Worm (Caenorhabditis elegans) whole organism, early embryonic: ENCODE results near the gene acl-6.

Experiments
- B0310.2 ChIP-seq: sonication (generic microtip); optimal IDR thresholded peaks from 2 replicates; lab custom pipeline; 2016; ENCODE audit warnings: mild to moderate bottlenecking, missing genetic modification characterization, missing compliant biosample characterization
- F13C5.2 ChIP-seq: sonication (generic microtip); optimal IDR thresholded peaks from 2 replicates; lab custom pipeline; 2017; ENCODE audit warnings: mild to moderate bottlenecking, missing genetic modification characterization, inconsistent platforms, missing compliant biosample characterization
- aly-1 ChIP-seq: sonication (generic microtip); optimal IDR thresholded peaks from 2 replicates; lab custom pipeline; 2016; ENCODE audit warnings: missing genetic modification characterization, missing compliant biosample characterization
- ama-1 ChIP-seq: fragments of 150-350 bp; optimal IDR thresholded peaks from 2 replicates; lab custom pipeline; 2014
- ceh-13 ChIP-seq: fragments of 200-800 bp; sonication (Bioruptor generic); optimal IDR thresholded peaks from 2 replicates; lab custom pipeline; 2018; ENCODE audit warnings: mild to moderate bottlenecking, missing genetic modification characterization, missing compliant biosample characterization
- ceh-36 ChIP-seq: sonication (generic microtip); optimal IDR thresholded peaks from 2 replicates; lab custom pipeline; 2016; ENCODE audit warnings: missing genetic modification characterization, inconsistent platforms, missing compliant biosample characterization
- ets-7 ChIP-seq: sonication (generic microtip); optimal IDR thresholded peaks from 2 replicates; lab custom pipeline; 2016; ENCODE audit warnings: missing genotype, missing genetic modification characterization, missing compliant biosample characterization
- flt-1 ChIP-seq: fragments of 200-800 bp; sonication (Bioruptor generic); IDR thresholded peaks from 2 replicates; pipeline ENCODE4 v1.3.6; 2022; ENCODE audit warnings: missing genetic modification characterization, missing compliant biosample characterization
- hmbx-1 ChIP-seq: sonication (generic microtip); optimal IDR thresholded peaks from 2 replicates; lab custom pipeline; 2016; ENCODE audit warnings: mild to moderate bottlenecking, missing genetic modification characterization, missing compliant biosample characterization
- hmg-4 ChIP-seq: fragments of 200-800 bp; sonication (Bioruptor generic); optimal IDR thresholded peaks from 2 replicates; lab custom pipeline; 2018; ENCODE audit warnings: mild to moderate bottlenecking, missing genetic modification characterization, missing compliant biosample characterization
- hnd-1 ChIP-seq: sonication (generic microtip); optimal IDR thresholded peaks from 2 replicates; lab custom pipeline; 2016; ENCODE audit warnings: missing genetic modification characterization, missing compliant biosample characterization
- pes-1 ChIP-seq: fragments of 200-800 bp; sonication (Bioruptor generic); IDR thresholded peaks from 2 replicates; pipeline ENCODE4 v1.3.6; 2022; ENCODE audit warnings: missing genetic modification reagents, missing genetic modification characterization, missing compliant biosample characterization
- scrt-1 ChIP-seq: fragments of 200-800 bp; sonication (Bioruptor generic); IDR thresholded peaks from 2 replicates; pipeline ENCODE4 v1.3.6; 2022; ENCODE audit warnings: missing genetic modification characterization, missing compliant biosample characterization
- sea-1 ChIP-seq: fragments of 200-800 bp; sonication (Bioruptor generic); conservative IDR thresholded peaks from 2 replicates; pipeline ENCODE4 v1.3.6; 2022; ENCODE audit warnings: missing genetic modification characterization, missing compliant biosample characterization
- tbx-11 ChIP-seq: fragments of 200-800 bp; sonication (Bioruptor generic); IDR thresholded peaks from 2 replicates; pipeline ENCODE4 v1.3.6; 2022; ENCODE audit warnings: missing genetic modification characterization, missing compliant biosample characterization
- tbx-37 ChIP-seq: fragments of 200-800 bp; sonication (Bioruptor generic); conservative IDR thresholded peaks from 2 replicates; pipeline ENCODE4 v1.3.6; 2022; ENCODE audit warnings: missing genetic modification reagents, missing genetic modification characterization, missing compliant biosample characterization
- tra-4 ChIP-seq: sonication (generic microtip); optimal IDR thresholded peaks from 2 replicates; lab custom pipeline; 2017; ENCODE audit warnings: missing genetic modification characterization, missing compliant biosample characterization

Gene acl-6

DNA sequence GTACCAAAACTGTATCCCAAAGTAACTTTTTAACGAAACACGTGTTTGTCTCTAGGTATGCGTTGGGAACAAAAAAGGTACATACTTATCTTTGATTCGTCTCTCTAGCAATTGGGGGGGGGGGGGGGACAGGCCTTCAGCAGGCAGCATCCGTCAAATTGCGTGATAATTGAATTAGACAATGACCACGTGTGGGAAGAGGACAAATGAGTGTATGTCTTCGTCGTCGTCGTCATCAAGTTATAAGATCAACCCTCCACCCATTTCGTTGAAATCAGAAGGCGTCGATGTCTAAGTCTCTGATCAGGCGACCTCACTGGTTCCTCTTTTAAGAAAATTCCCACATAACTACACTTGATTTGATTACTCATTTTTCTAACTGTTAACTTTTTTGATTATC lies 22.5 kb upstream of the acl-6 start, which contains the start of gene F08F3.4:
Gene F08F3.4 (plus strand): TSS at position 277 of the 400 bp plus-strand sequence.
- TF ChIP-seq ceh-13 (GFP tag; lab: Kevin White, UChicago) (no peak), ets-7 (no peak), ceh-36 (tag; lab: Kevin White, UChicago) (no peak), flt-1 (GFP tag; lab: Robert Waterston, UW) (no peak), F13C5.2 (tag; lab: Kevin White, UChicago) (no peak), aly-1 (no peak), pes-1 (no peak), B0310.2 (tag; lab: Kevin White, UChicago) (no peak), hmg-4 (GFP tag; lab: Kevin White, UChicago) (no peak), ama-1 (no peak), scrt-1 (GFP tag; lab: Robert Waterston, UW) (no peak), hnd-1 (tag; lab: Kevin White, UChicago) (no peak), hmbx-1 (tag; lab: Kevin White, UChicago) (no peak), tbx-37 (GFP tag; lab: Robert Waterston, UW) (no peak), tbx-11 (GFP tag; lab: Robert Waterston, UW) (no peak), tra-4 (tag; lab: Kevin White, UChicago) (no peak)

DNA sequence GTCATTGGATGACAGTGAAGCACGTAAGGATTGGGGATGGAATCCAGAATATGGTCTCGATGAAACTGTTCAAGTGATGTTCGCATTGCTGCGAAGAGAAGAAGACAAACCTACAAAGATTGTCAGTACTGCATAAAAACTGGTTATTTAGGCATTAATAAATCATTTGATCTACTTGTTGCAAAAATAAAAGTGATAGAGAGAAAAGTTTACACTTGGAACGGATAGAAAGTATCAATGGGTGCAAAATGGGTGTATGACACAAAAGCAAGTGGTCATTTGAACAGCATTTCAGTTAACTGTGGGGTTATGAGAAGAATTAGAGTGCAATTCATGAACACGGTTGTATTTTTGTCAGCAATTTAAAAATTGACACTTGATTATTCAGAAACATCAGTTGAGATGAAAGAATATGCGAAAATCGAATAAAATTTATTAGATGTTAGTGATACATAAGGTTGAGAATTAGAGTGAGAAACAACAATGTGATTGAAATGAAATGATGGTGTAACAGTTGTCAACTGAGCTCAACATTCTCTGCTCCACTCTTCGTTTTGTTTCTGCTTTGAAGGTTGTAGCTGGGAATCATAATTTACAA lies 20.3 kb upstream of the acl-6 start, which contains the start of gene F08F3.10:
Gene F08F3.10 (plus strand): TSS at position 548 of the 598 bp plus-strand sequence.
- TF ChIP-seq B0310.2 (tag; lab: Kevin White, UChicago), result no peak
- no peak for TF ChIP-seq hnd-1 (tag; lab: Kevin White, UChicago)
- TF ChIP-seq ama-1, result no peak
- no peak for TF ChIP-seq flt-1 (GFP tag; lab: Robert Waterston, UW)
- TF ChIP-seq ceh-13 (GFP tag; lab: Kevin White, UChicago), result no peak
- TF ChIP-seq hmg-4 (GFP tag; lab: Kevin White, UChicago), result no peak
- TF ChIP-seq scrt-1 (GFP tag; lab: Robert Waterston, UW), result no peak
- no peak for TF ChIP-seq tra-4 (tag; lab: Kevin White, UChicago)
- no peak for TF ChIP-seq pes-1
- TF ChIP-seq sea-1 (GFP tag; lab: Robert Waterston, UW), result no peak
- TF ChIP-seq tbx-37 (GFP tag; lab: Robert Waterston, UW), result no peak
- TF ChIP-seq tbx-11 (GFP tag; lab: Robert Waterston, UW), result no peak

ce11 chrV:5419915-5420314 lies 13.3 kb upstream of the acl-6 start, which contains the start of gene F08F3.6:
Gene F08F3.6, minus strand, starts transcription at chrV:5420067.
- TF ChIP-seq tra-4 (tag; lab: Kevin White, UChicago) (no peak), tbx-11 (GFP tag; lab: Robert Waterston, UW) (no peak), pes-1 (no peak), ama-1 (no peak), ets-7 (no peak), B0310.2 (tag; lab: Kevin White, UChicago) (no peak)

DNA sequence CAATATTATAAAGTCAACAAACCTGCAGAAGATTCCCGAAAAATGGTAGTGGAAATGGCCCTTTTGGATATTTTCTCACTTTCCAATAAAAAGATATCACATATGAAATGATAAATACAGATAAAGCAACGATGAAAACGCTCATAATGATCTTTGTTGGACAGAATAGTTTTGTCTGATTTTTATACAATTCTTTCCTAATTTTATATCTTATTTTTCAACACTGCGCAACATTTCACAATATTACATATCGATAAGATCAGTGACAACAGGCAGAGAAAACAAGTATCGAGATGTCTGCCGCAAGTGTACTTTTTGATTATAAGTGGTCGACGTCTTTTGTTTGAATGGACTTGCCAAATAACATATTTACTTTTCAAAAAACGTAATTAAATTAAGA lies 10.1 kb upstream of the acl-6 start, which contains the start of gene cyp-14A5:
Gene cyp-14A5 (minus strand): TSS at position 163 of the 400 bp plus-strand sequence.
- no peak for TF ChIP-seq ceh-13 (GFP tag; lab: Kevin White, UChicago)
- no peak for TF ChIP-seq flt-1 (GFP tag; lab: Robert Waterston, UW)
- no peak for TF ChIP-seq aly-1
- TF ChIP-seq sea-1 (GFP tag; lab: Robert Waterston, UW), result no peak
- no peak for TF ChIP-seq scrt-1 (GFP tag; lab: Robert Waterston, UW)

- TF ChIP-seq ets-7 (no peak), F13C5.2 (tag; lab: Kevin White, UChicago) (no peak), ceh-36 (tag; lab: Kevin White, UChicago) (no peak), hmg-4 (GFP tag; lab: Kevin White, UChicago) (no peak), pes-1 (no peak), hnd-1 (tag; lab: Kevin White, UChicago) (no peak), tra-4 (tag; lab: Kevin White, UChicago) (no peak), tbx-11 (GFP tag; lab: Robert Waterston, UW) (no peak), B0310.2 (tag; lab: Kevin White, UChicago) (no peak), ceh-13 (GFP tag; lab: Kevin White, UChicago) (no peak), flt-1 (GFP tag; lab: Robert Waterston, UW) (no peak), hmbx-1 (tag; lab: Kevin White, UChicago) (no peak), sea-1 (GFP tag; lab: Robert Waterston, UW) (no peak), aly-1 (no peak), ama-1 (no peak), tbx-37 (GFP tag; lab: Robert Waterston, UW) (no peak)
These were observed 8.2 kb upstream of the acl-6 start for ce11 chrV:5425008-5425407.

DNA sequence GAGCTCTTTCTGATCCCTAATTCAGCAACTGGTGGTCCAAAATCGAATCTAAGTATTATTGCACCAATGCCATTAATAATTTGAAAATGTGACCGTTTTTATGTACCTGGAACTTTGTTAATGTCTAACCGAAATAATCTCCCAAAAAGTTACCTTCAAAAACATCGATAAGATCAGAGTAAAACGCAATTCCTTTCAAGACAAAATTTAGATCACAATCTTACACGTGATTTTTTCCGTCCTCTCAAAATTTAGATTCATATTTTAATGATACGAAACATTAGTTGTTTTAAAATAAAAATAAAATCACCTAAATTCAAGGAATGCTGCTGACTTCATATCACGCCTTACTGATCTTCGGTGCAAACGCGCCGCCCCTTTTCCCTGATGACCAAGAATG lies 6.8 kb upstream of the acl-6 start:
- TF ChIP-seq hnd-1 (tag; lab: Kevin White, UChicago), result no peak
- no peak for TF ChIP-seq tbx-37 (GFP tag; lab: Robert Waterston, UW)
- no peak for TF ChIP-seq F13C5.2 (tag; lab: Kevin White, UChicago)
- TF ChIP-seq tbx-11 (GFP tag; lab: Robert Waterston, UW), result no peak
- TF ChIP-seq sea-1 (GFP tag; lab: Robert Waterston, UW), result no peak
- no peak for TF ChIP-seq B0310.2 (tag; lab: Kevin White, UChicago)
- no peak for TF ChIP-seq flt-1 (GFP tag; lab: Robert Waterston, UW)
- TF ChIP-seq scrt-1 (GFP tag; lab: Robert Waterston, UW), result no peak

- TF ChIP-seq F13C5.2 (tag; lab: Kevin White, UChicago) (no peak), tbx-37 (GFP tag; lab: Robert Waterston, UW) (no peak), hnd-1 (tag; lab: Kevin White, UChicago) (no peak), flt-1 (GFP tag; lab: Robert Waterston, UW) (no peak), tbx-11 (GFP tag; lab: Robert Waterston, UW) (no peak), ama-1 (no peak), sea-1 (GFP tag; lab: Robert Waterston, UW) (no peak), ets-7 (no peak), pes-1 (no peak), scrt-1 (GFP tag; lab: Robert Waterston, UW) (no peak), ceh-36 (tag; lab: Kevin White, UChicago) (no peak), aly-1 (no peak), ceh-13 (GFP tag; lab: Kevin White, UChicago) (no peak), hmbx-1 (tag; lab: Kevin White, UChicago) (no peak), B0310.2 (tag; lab: Kevin White, UChicago) (no peak), hmg-4 (GFP tag; lab: Kevin White, UChicago) (no peak), tra-4 (tag; lab: Kevin White, UChicago) (no peak)
These were observed 5.3 kb upstream of the acl-6 start, which contains the start of gene rhr-1 for ce11 chrV:5427860-5428259. Gene rhr-1, plus strand, starts transcription at chrV:5428160.
